Worm (Caenorhabditis elegans) whole organism, late embryonic: ENCODE data around the gene F28A10.5.

Source experiments
- T23F11.4 ChIP-seq: fragments of 200-800 bp; sonication (Bioruptor generic); optimal IDR thresholded peaks from 2 replicates; lab custom pipeline; 2018; ENCODE audit warnings: mild to moderate bottlenecking, missing genetic modification characterization, missing compliant biosample characterization
- ama-1 ChIP-seq: fragments of 150-350 bp; optimal IDR thresholded peaks from 2 replicates; lab custom pipeline; 2014
- ceh-2 ChIP-seq: sonication (generic microtip); optimal IDR thresholded peaks from 2 replicates; lab custom pipeline; 2016; ENCODE audit warnings: missing genotype, missing genetic modification characterization, missing compliant biosample characterization
- ceh-24 ChIP-seq: sonication (generic microtip); optimal IDR thresholded peaks from 2 replicates; lab custom pipeline; 2016; ENCODE audit warnings: mild to moderate bottlenecking, missing genetic modification characterization, missing compliant biosample characterization
- ceh-9 ChIP-seq: sonication (generic microtip); optimal IDR thresholded peaks from 2 replicates; lab custom pipeline; 2016; ENCODE audit warnings: mild to moderate bottlenecking, missing genetic modification characterization, inconsistent platforms, missing compliant biosample characterization
- elt-2 ChIP-seq: sonication (generic microtip); optimal IDR thresholded peaks from 2 replicates; lab custom pipeline; 2016; ENCODE audit warnings: missing genetic modification reagents, missing genetic modification characterization, missing compliant biosample characterization
- hlh-8 ChIP-seq: sonication (generic microtip); optimal IDR thresholded peaks from 2 replicates; lab custom pipeline; 2016; ENCODE audit warnings: missing genotype, missing genetic modification characterization, missing compliant biosample characterization
- lin-11 ChIP-seq: fragments of 200-800 bp; sonication (Bioruptor generic); optimal IDR thresholded peaks from 2 replicates; lab custom pipeline; 2018; ENCODE audit warnings: mild to moderate bottlenecking, missing genetic modification characterization, missing compliant biosample characterization
- nhr-11 ChIP-seq: fragments of 150-350 bp; optimal IDR thresholded peaks from 2 replicates; lab custom pipeline; 2014; ENCODE audit warnings: missing biosample characterization, missing genetic modification characterization
- pax-1 ChIP-seq: fragments of 150-350 bp; optimal IDR thresholded peaks from 2 replicates; lab custom pipeline; 2014; ENCODE audit warnings: missing biosample characterization, missing genetic modification characterization
- pha-4 ChIP-seq: fragments of 150-350 bp; optimal IDR thresholded peaks from 2 replicates; lab custom pipeline; 2018; ENCODE audit warnings: missing biosample characterization, missing genetic modification reagents, missing genetic modification characterization
- pros-1 ChIP-seq: fragments of 150-350 bp; optimal IDR thresholded peaks from 2 replicates; lab custom pipeline; 2014; ENCODE audit warnings: missing biosample characterization, missing genetic modification reagents, missing genetic modification characterization
- sox-2 ChIP-seq: fragments of 200-800 bp; sonication (Bioruptor generic); IDR thresholded peaks from 2 replicates; pipeline ENCODE4 v1.3.6; 2022; ENCODE audit warnings: missing genetic modification reagents, missing genetic modification characterization, missing compliant biosample characterization
- tbx-2 ChIP-seq: sonication (generic microtip); optimal IDR thresholded peaks from 2 replicates; lab custom pipeline; 2016; ENCODE audit warnings: missing genetic modification characterization, missing compliant biosample characterization

DNA sequence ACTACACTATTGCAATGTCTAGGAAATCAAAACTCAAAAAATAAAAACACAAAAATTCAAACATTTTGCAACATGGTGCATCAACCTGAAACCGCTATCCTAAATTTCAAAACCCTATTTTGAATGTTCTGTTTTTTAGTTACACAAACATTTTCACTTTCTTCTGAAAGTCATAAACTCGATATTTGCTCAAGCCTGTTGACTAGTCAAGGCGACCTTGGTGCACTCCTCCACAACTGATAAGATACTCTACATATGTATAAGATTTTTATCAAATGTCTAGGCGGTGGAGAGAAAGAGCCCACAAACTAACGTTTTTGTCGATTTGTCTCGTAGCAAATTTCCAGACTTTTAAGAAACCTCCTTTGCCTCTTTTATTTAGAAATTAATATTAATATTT lies 37.6 kb upstream of the F28A10.5 start, which contains the start of gene T07D3.4:
- TF ChIP-seq tbx-2 (no peak), hlh-8 (tag; lab: Kevin White, UChicago) (no peak), pha-4 (no peak), ama-1 (no peak), T23F11.4 (no peak), nhr-11 (no peak), lin-11 (tag; lab: Kevin White, UChicago) (no peak), ceh-2 (tag; lab: Kevin White, UChicago) (no peak), ceh-9 (tag; lab: Kevin White, UChicago) (no peak), elt-2 (tag; lab: Kevin White, UChicago) (peak; percentile 69), pros-1 (no peak), ceh-24 (tag; lab: Kevin White, UChicago) (no peak), sox-2 (GFP tag; lab: Robert Waterston, UW) (no peak), pax-1 (tag; lab: Kevin White, UChicago) (no peak)
